Fruit fly (Drosophila melanogaster) whole organism, embryonic: ENCODE measurements around the gene CG34300.

Experiments used
- Aef1 ChIP-seq: fragments of 200-800 bp; sonication (Bioruptor generic); IDR thresholded peaks from 3 replicates; pipeline ENCODE4 v1.3.6; 2022; ENCODE audit warnings: missing biosample characterization, missing genetic modification characterization
- Antp ChIP-seq: fragments of 200-800 bp; sonication (Bioruptor generic); optimal IDR thresholded peaks from 3 replicates; lab custom pipeline; 2016; ENCODE audit warnings: missing biosample characterization, missing genetic modification characterization
- B-H1 ChIP-seq: fragments of 200-800 bp; sonication (Bioruptor generic); IDR thresholded peaks from 3 replicates; pipeline ENCODE4 v1.3.6; 2022; ENCODE audit warnings: missing biosample characterization, missing genetic modification characterization
- B-H2 ChIP-seq: fragments of 200-800 bp; sonication (Bioruptor generic); optimal IDR thresholded peaks from 2 replicates; lab custom pipeline; 2018; ENCODE audit warnings: missing biosample characterization, mild to moderate bottlenecking, missing genetic modification characterization
- Blimp-1 ChIP-seq: fragments of 200-800 bp; sonication (Bioruptor generic); optimal IDR thresholded peaks from 3 replicates; lab custom pipeline; 2018; ENCODE audit warnings: missing biosample characterization, missing genetic modification characterization, mild to moderate bottlenecking, moderate library complexity, missing genetic modification reagents
- Bteb2 ChIP-seq: fragments of 200-800 bp; sonication (Bioruptor generic); optimal IDR thresholded peaks from 2 replicates; lab custom pipeline; 2016; ENCODE audit warnings: missing biosample characterization, missing genetic modification characterization
- CG10209 ChIP-seq: fragments of 200-800 bp; sonication (Bioruptor generic); optimal IDR thresholded peaks from 3 replicates; lab custom pipeline; 2017; ENCODE audit warnings: missing biosample characterization, mild to moderate bottlenecking, missing genetic modification characterization, missing genetic modification reagents
- CG12299 ChIP-seq: fragments of 200-800 bp; sonication (Bioruptor generic); optimal IDR thresholded peaks from 2 replicates; lab custom pipeline; 2018; ENCODE audit warnings: missing biosample characterization, mild to moderate bottlenecking, missing genetic modification characterization
- CG12659 ChIP-seq: fragments of 200-800 bp; sonication (Bioruptor generic); optimal IDR thresholded peaks from 3 replicates; lab custom pipeline; 2017; ENCODE audit warnings: mild to moderate bottlenecking, missing biosample characterization, missing genetic modification reagents, missing genetic modification characterization
- CG14014 ChIP-seq: fragments of 200-800 bp; sonication (Bioruptor generic); IDR thresholded peaks from 2 replicates; pipeline ENCODE4 v1.3.6; 2022; ENCODE audit warnings: missing biosample characterization, missing genetic modification characterization
- CG14667 ChIP-seq: fragments of 200-800 bp; sonication (Bioruptor generic); IDR thresholded peaks from 2 replicates; pipeline ENCODE4 v1.3.6; 2022; ENCODE audit warnings: missing biosample characterization, missing genetic modification characterization
- CG15514 ChIP-seq: fragments of 200-800 bp; sonication (Bioruptor generic); optimal IDR thresholded peaks from 3 replicates; lab custom pipeline; 2017; ENCODE audit warnings: missing biosample characterization, missing genetic modification characterization, mild to moderate bottlenecking, moderate library complexity, missing genetic modification reagents
- CG1647 ChIP-seq: fragments of 200-800 bp; sonication (Bioruptor generic); optimal IDR thresholded peaks from 3 replicates; lab custom pipeline; 2016; ENCODE audit warnings: missing biosample characterization, missing genetic modification characterization
- CG31441 ChIP-seq: fragments of 200-800 bp; sonication (Bioruptor generic); IDR thresholded peaks from 2 replicates; pipeline ENCODE4 v1.3.6; 2022; ENCODE audit warnings: missing biosample characterization, missing genetic modification characterization
- CG3838 ChIP-seq: fragments of 200-800 bp; sonication (Bioruptor generic); optimal IDR thresholded peaks from 3 replicates; lab custom pipeline; 2016; ENCODE audit warnings: missing biosample characterization, missing genetic modification characterization
- CG3847 ChIP-seq: fragments of 200-800 bp; sonication (Bioruptor generic); IDR thresholded peaks from 2 replicates; pipeline ENCODE4 v1.3.6; 2022; ENCODE audit warnings: missing biosample characterization, missing genetic modification characterization
- CG42726 ChIP-seq: fragments of 200-800 bp; sonication (Bioruptor generic); IDR thresholded peaks from 2 replicates; pipeline ENCODE4 v1.3.6; 2022; ENCODE audit warnings: missing biosample characterization, missing genetic modification characterization; ENCODE audit not compliant: partially characterized antibody
- CG6683 ChIP-seq: fragments of 200-800 bp; sonication (Bioruptor generic); optimal IDR thresholded peaks from 2 replicates; lab custom pipeline; 2017; ENCODE audit warnings: missing biosample characterization, mild to moderate bottlenecking, missing genetic modification characterization, missing genetic modification reagents
- CG7271 ChIP-seq: fragments of 200-800 bp; sonication (Bioruptor generic); optimal IDR thresholded peaks from 2 replicates; lab custom pipeline; 2018; ENCODE audit warnings: missing biosample characterization, mild to moderate bottlenecking, missing genetic modification characterization, moderate library complexity
- CG8281 ChIP-seq: fragments of 200-800 bp; sonication (Bioruptor generic); optimal IDR thresholded peaks from 2 replicates; lab custom pipeline; 2018; ENCODE audit warnings: missing biosample characterization, mild to moderate bottlenecking, missing genetic modification characterization, moderate library complexity
- CHES-1-like ChIP-seq: fragments of 200-800 bp; sonication (Bioruptor generic); optimal IDR thresholded peaks from 2 replicates; lab custom pipeline; 2016; ENCODE audit warnings: missing biosample characterization, missing genetic modification characterization
- Dfd ChIP-seq, 2 experiments: fragments of >200 bp; optimal IDR thresholded peaks; 2 replicates each; lab custom pipeline; 2017; ENCODE audit warnings: missing biosample characterization in 2 of 2, missing genetic modification characterization in 2 of 2
- Drgx ChIP-seq: fragments of 200-800 bp; sonication (Bioruptor generic); IDR thresholded peaks from 2 replicates; pipeline ENCODE4 v1.3.6; 2022; ENCODE audit warnings: missing biosample characterization, missing genetic modification characterization
- Lpt ChIP-seq: fragments of >200 bp; optimal IDR thresholded peaks from 2 replicates; lab custom pipeline; 2018; ENCODE audit warnings: missing biosample characterization, missing genetic modification characterization
- Neu2 ChIP-seq: fragments of 200-800 bp; sonication (Bioruptor generic); optimal IDR thresholded peaks from 3 replicates; lab custom pipeline; 2016; ENCODE audit warnings: missing biosample characterization, missing genetic modification characterization, borderline replicate concordance
- Optix ChIP-seq: fragments of 200-800 bp; sonication (Bioruptor generic); IDR thresholded peaks from 3 replicates; pipeline ENCODE4 v1.3.6; 2022; ENCODE audit warnings: missing biosample characterization, missing genetic modification characterization
- Sox100B ChIP-seq: fragments of 200-800 bp; sonication (Bioruptor generic); optimal IDR thresholded peaks from 3 replicates; lab custom pipeline; 2018; ENCODE audit warnings: missing biosample characterization, mild to moderate bottlenecking, missing genetic modification characterization
- bbx ChIP-seq: fragments of 200-800 bp; sonication (Bioruptor generic); IDR thresholded peaks from 2 replicates; pipeline ENCODE4 v1.3.6; 2022; ENCODE audit warnings: missing biosample characterization, missing genetic modification characterization; ENCODE audit not compliant: partially characterized antibody
- caup ChIP-seq: fragments of 200-800 bp; sonication (Bioruptor generic); optimal IDR thresholded peaks from 3 replicates; lab custom pipeline; 2017; ENCODE audit warnings: missing biosample characterization, mild to moderate bottlenecking, missing genetic modification characterization, moderate library complexity; ENCODE audit not compliant: severe bottlenecking
- chinmo ChIP-seq: fragments of 200-800 bp; sonication (Bioruptor generic); IDR thresholded peaks from 4 replicates; pipeline ENCODE4 v1.3.6; 2022; ENCODE audit warnings: missing biosample characterization, missing genetic modification characterization; ENCODE audit not compliant: partially characterized antibody
- crp ChIP-seq, 2 experiments: fragments of 200-800 bp; sonication (Bioruptor generic); optimal IDR thresholded peaks; 2 replicates in 1 of 2; 3 replicates in 1 of 2; lab custom pipeline; 2017; ENCODE audit warnings: missing biosample characterization in 2 of 2, missing genetic modification characterization in 2 of 2, mild to moderate bottlenecking in 1 of 2, moderate library complexity in 1 of 2
- ewg ChIP-seq: fragments of 200-800 bp; sonication (Bioruptor generic); optimal IDR thresholded peaks from 3 replicates; lab custom pipeline; 2017; ENCODE audit warnings: mild to moderate bottlenecking, missing biosample characterization, missing genetic modification reagents, missing genetic modification characterization
- ftz-f1 ChIP-seq: fragments of 200-800 bp; sonication (Bioruptor generic); optimal IDR thresholded peaks from 2 replicates; lab custom pipeline; 2016; ENCODE audit warnings: missing biosample characterization, missing genetic modification characterization
- grau ChIP-seq: fragments of 200-800 bp; optimal IDR thresholded peaks from 3 replicates; lab custom pipeline; 2019; ENCODE audit warnings: missing biosample characterization, mild to moderate bottlenecking, missing genetic modification characterization, moderate library complexity
- gt ChIP-seq: fragments of 200-800 bp; sonication (Bioruptor generic); IDR thresholded peaks from 2 replicates; pipeline ENCODE4 v1.3.6; 2022; ENCODE audit warnings: missing biosample characterization, missing genetic modification characterization
- ham ChIP-seq: fragments of 200-800 bp; sonication (Bioruptor generic); IDR thresholded peaks from 2 replicates; pipeline ENCODE4 v1.3.6; 2022; ENCODE audit warnings: missing biosample characterization, missing genetic modification characterization
- insv ChIP-seq, 2 experiments: fragments of 200-800 bp; sonication (Bioruptor generic); optimal IDR thresholded peaks; 3 replicates each; lab custom pipeline; 2016 to 2018; ENCODE audit warnings: missing biosample characterization in 2 of 2, missing genetic modification characterization in 2 of 2
- jing ChIP-seq: fragments of 200-800 bp; sonication (Bioruptor generic); optimal IDR thresholded peaks from 2 replicates; lab custom pipeline; 2018; ENCODE audit warnings: missing biosample characterization, mild to moderate bottlenecking, missing genetic modification characterization
- nau ChIP-seq: fragments of 200-800 bp; sonication (Bioruptor generic); optimal IDR thresholded peaks from 3 replicates; lab custom pipeline; 2017; ENCODE audit warnings: missing biosample characterization, mild to moderate bottlenecking, missing genetic modification characterization, missing genetic modification reagents
- org-1 ChIP-seq: fragments of 200-800 bp; sonication (Bioruptor generic); optimal IDR thresholded peaks from 2 replicates; lab custom pipeline; 2017; ENCODE audit warnings: missing biosample characterization, missing genetic modification characterization
- p53 ChIP-seq: fragments of 200-800 bp; sonication (Bioruptor generic); optimal IDR thresholded peaks from 2 replicates; lab custom pipeline; 2016; ENCODE audit warnings: missing biosample characterization, missing genetic modification characterization
- pb ChIP-seq: fragments of 200-800 bp; sonication (Bioruptor generic); optimal IDR thresholded peaks from 3 replicates; lab custom pipeline; 2016; ENCODE audit warnings: missing biosample characterization, missing genetic modification characterization
- pho ChIP-seq: fragments of 200-800 bp; sonication (Bioruptor generic); optimal IDR thresholded peaks from 2 replicates; lab custom pipeline; 2016; ENCODE audit warnings: missing biosample characterization, missing genetic modification characterization
- schlank ChIP-seq: fragments of 200-800 bp; sonication (Bioruptor generic); optimal IDR thresholded peaks from 2 replicates; lab custom pipeline; 2018; ENCODE audit warnings: missing biosample characterization, mild to moderate bottlenecking, missing genetic modification characterization
- sens ChIP-seq: fragments of 200-800 bp; sonication (Bioruptor generic); peaks from one replicate; lab custom pipeline; 2016; ENCODE audit warnings: missing biosample characterization, missing genetic modification characterization
- sima ChIP-seq: fragments of 200-800 bp; sonication (Bioruptor generic); optimal IDR thresholded peaks from 2 replicates; lab custom pipeline; 2016; ENCODE audit warnings: missing biosample characterization, missing genetic modification characterization
- sob ChIP-seq: fragments of 200-800 bp; sonication (Bioruptor generic); IDR thresholded peaks from 2 replicates; pipeline ENCODE4 v1.3.6; 2022; ENCODE audit warnings: missing biosample characterization, missing genetic modification characterization
- wek ChIP-seq: fragments of 200-800 bp; sonication (Bioruptor generic); optimal IDR thresholded peaks from 3 replicates; lab custom pipeline; 2018; ENCODE audit warnings: missing biosample characterization, mild to moderate bottlenecking, missing genetic modification characterization, moderate library complexity

CG34300 gene

DNA sequence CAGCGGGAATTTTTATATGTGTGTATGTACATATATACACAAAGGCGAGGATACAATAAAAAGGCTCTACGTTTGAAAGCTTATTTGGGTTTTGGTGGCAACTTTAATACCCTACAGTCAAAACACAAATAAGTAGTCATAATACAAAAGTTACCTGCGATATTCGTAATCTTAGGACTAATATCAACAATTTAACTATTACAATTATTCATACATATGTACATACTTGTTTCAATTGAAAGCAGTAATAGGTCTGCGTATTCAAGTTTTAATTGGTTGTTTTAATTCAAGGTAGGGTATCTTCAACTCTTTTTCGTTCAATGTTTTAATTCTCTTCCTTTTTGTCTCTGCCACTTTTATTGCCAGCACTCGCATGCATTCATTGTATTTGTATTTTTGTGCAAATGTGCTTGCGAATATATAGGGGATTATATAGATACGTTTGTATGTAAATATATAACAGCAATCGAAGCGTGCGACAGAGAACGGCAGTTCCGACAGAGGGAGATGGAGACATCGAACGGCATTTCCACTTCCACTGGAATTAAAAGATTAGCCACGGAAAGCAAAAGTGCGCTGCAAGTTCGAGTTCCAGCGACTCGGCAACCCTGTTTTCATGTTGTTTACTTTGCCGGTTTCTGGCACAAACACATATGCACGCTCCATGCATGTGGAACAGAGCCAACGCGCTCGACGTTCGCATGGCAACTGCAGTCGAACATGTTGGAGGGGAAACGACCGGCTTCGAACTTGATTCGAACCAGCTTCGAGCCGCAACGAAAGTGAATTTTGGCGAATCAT, 29.8 kb downstream of the CG34300 start (continued):
- peak; percentile 36 for TF ChIP-seq CG1647 (GFP tag; lab: Kevin White, UChicago)
- no peak for TF ChIP-seq CG7271 (tag; lab: Kevin White, UChicago)
- TF ChIP-seq pb (GFP tag; lab: Kevin White, UChicago) = peak; percentile 8
- TF ChIP-seq schlank (tag; lab: Kevin White, UChicago) = no peak
- peak; percentile 73 for TF ChIP-seq Drgx (GFP tag; lab: Robert Waterston, UW)
- TF ChIP-seq CG31441 (GFP tag; lab: Robert Waterston, UW) = no peak; the same call in 1 of the 2 replicates
- peak; percentile 34 for TF ChIP-seq CG12659 (GFP tag; lab: Kevin White, UChicago)
- TF ChIP-seq jing (GFP tag; lab: Kevin White, UChicago) = peak; percentile 50
- TF ChIP-seq CG6683 = no peak
- TF ChIP-seq CG42726 = 0 out of 2 replicates have a peak, but pooled peaks have one; percentile 8
- TF ChIP-seq crp (GFP tag; optimal IDR thresholded peaks at IDR 0.05; lab: Kevin White, UChicago) = no peak
- peak; percentile 38 for TF ChIP-seq CG3847 (GFP tag; lab: Robert Waterston, UW)
- no peak for TF ChIP-seq CG14667
- peak; percentile 40 for TF ChIP-seq ewg (GFP tag; lab: Kevin White, UChicago)
- no peak for TF ChIP-seq CG3838 (GFP tag; lab: Kevin White, UChicago)
- peak; percentile 33 for TF ChIP-seq wek
- TF ChIP-seq caup (GFP tag; lab: Kevin White, UChicago) = peak; percentile 59
- no peak for TF ChIP-seq ham (GFP tag; lab: Robert Waterston, UW)
- TF ChIP-seq sob (GFP tag; lab: Robert Waterston, UW) = peak; percentile 31; the same call in 1 of the 2 replicates
- peak; percentile 50 for TF ChIP-seq nau
- TF ChIP-seq CG8281 = no peak
- peak; percentile 89 for TF ChIP-seq sens (GFP tag; lab: Kevin White, UChicago)
- TF ChIP-seq grau = peak; percentile 39
- TF ChIP-seq org-1 = no peak
- TF ChIP-seq insv (GFP tag; optimal IDR thresholded peaks at IDR 0.05; lab: Kevin White, UChicago) = no peak
- peak; percentile 95 for TF ChIP-seq Blimp-1 (GFP tag; lab: Kevin White, UChicago)
- TF ChIP-seq CG15514 (GFP tag; lab: Kevin White, UChicago) = peak; percentile 24
- peak; percentile 93 for TF ChIP-seq chinmo (GFP tag; lab: Robert Waterston, UW)
- no peak for TF ChIP-seq CG12299
- TF ChIP-seq bbx (GFP tag; lab: Robert Waterston, UW) = 0 out of 2 replicates have a peak, but pooled peaks have one; percentile 19
- TF ChIP-seq Neu2 (GFP tag; lab: Kevin White, UChicago) = no peak
- TF ChIP-seq sima (GFP tag; lab: Kevin White, UChicago) = no peak
- TF ChIP-seq Lpt (GFP tag; lab: Kevin White, UChicago) = no peak
- TF ChIP-seq Antp (GFP tag; lab: Kevin White, UChicago) = peak; percentile 54
- TF ChIP-seq ftz-f1 (GFP tag; lab: Kevin White, UChicago) = no peak
- TF ChIP-seq CG10209 (GFP tag; lab: Kevin White, UChicago) = no peak
- TF ChIP-seq B-H1 = no peak; the same call in 2 of the 3 replicates
- no peak for TF ChIP-seq Bteb2 (GFP tag; lab: Kevin White, UChicago)
- peak; percentile 58; the same call in 1 of the 2 replicates for TF ChIP-seq CG14014 (GFP tag; lab: Robert Waterston, UW)
- peak; percentile 47 for TF ChIP-seq CHES-1-like
- TF ChIP-seq pho (GFP tag; lab: Kevin White, UChicago) = peak; percentile 26
- TF ChIP-seq gt (GFP tag; lab: Robert Waterston, UW) = no peak
- TF ChIP-seq Sox100B (GFP tag; lab: Kevin White, UChicago) = peak; percentile 12
- peak; percentile 58; the same call in 1 of the 3 replicates for TF ChIP-seq Optix (GFP tag; lab: Robert Waterston, UW)
- no peak for TF ChIP-seq p53 (GFP tag; lab: Kevin White, UChicago)
- TF ChIP-seq Aef1 (GFP tag; lab: Robert Waterston, UW) = peak; percentile 20; the same call in 1 of the 3 replicates
- no peak for TF ChIP-seq Dfd (GFP tag; optimal IDR thresholded peaks at IDR 0.05; lab: Kevin White, UChicago)
- TF ChIP-seq B-H2 (GFP tag; lab: Kevin White, UChicago) = no peak
